ENCODE assay signal across 4 fruit fly cellular contexts in the genomic region with DNA sequence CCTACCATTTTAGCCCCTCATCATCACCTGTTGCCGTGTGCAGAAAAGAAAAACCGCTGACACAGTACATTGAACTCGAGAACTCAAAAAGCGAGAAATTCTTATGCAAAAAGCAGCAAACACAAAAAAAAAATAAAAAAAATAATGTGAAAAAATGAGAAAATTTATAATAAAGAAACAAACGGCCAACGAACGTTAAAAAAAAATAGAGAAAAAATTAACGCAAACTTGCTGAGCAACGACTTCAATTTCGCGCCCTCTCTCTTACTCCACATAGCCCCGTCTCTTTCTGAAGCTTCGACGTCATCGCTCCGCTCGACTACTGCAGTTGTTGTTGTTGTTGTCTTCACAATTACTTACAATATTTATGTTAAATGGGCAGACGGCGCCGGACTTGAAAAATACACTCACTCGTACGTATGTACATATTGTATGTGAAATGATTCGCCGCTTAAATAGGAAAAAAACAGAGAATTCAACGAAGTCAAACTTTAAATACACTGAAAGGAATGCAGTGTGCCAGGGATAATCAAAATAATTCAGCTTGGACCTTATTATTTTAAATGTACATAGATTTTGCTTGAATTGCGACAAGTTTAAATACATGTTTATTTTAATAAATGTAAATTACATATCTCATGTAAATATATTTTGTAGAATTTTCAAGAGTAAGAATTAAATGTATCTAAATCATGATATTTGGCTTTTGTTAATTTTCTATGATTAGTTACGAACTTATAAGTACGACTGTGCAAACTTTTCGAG.
A peak's percentile ranks its signal among the peaks of the same experiment; 100 is the strongest.
TF ChIP-seq lines count a peak whose summit lies in the region.

No protein-coding gene starts in this region.

- TF ChIP-seq CTCF in whole organism, embryonic (GFP tag; optimal IDR thresholded peaks at IDR 0.05; lab: Kevin White, UChicago) = peak; percentile 51

TF ChIP-seq in whole organism, adult, 20 proteins besides CTCF, POLR2A, EP300 and RAD21:
- TF ChIP-seq CG7101 (tag; optimal IDR thresholded peaks at IDR 0.05; lab: Kevin White, UChicago) (no peak), CG14711 (tag; optimal IDR thresholded peaks at IDR 0.05; lab: Kevin White, UChicago) (no peak), cic (GFP tag; optimal IDR thresholded peaks at IDR 0.05; lab: Kevin White, UChicago) (no peak), CG7045 (GFP tag; optimal IDR thresholded peaks at IDR 0.05; lab: Kevin White, UChicago) (no peak), tj (GFP tag; optimal IDR thresholded peaks at IDR 0.05; lab: Kevin White, UChicago) (peak; percentile 97), ovo (GFP tag; optimal IDR thresholded peaks at IDR 0.05; lab: Kevin White, UChicago) (no peak)

TF ChIP-seq in whole organism, embryonic, 481 proteins besides CTCF, POLR2A, EP300 and RAD21 (continues in another document):
- TF ChIP-seq CG8359 (GFP tag; optimal IDR thresholded peaks at IDR 0.05; lab: Kevin White, UChicago; ENCODE audit: borderline replicate concordance) (no peak), CG17361 (GFP tag; IDR thresholded peaks at IDR 0.05; lab: Robert Waterston, UW) (0 out of 3 replicates have a peak, but pooled peaks have one; percentile 25), CG8281 (tag; optimal IDR thresholded peaks at IDR 0.05; lab: Kevin White, UChicago) (no peak), CG10462 (GFP tag; optimal IDR thresholded peaks at IDR 0.05; lab: Kevin White, UChicago) (no peak), scrt (GFP tag; optimal IDR thresholded peaks at IDR 0.05; lab: Kevin White, UChicago) (no peak), CG4360 (GFP tag; IDR thresholded peaks at IDR 0.05; lab: Robert Waterston, UW) (peak; percentile 65), CG11504 (tag; optimal IDR thresholded peaks at IDR 0.05; lab: Kevin White, UChicago) (peak; percentile 7), CG2678 (tag; optimal IDR thresholded peaks at IDR 0.05; lab: Kevin White, UChicago) (peak; percentile 7), lov (optimal IDR thresholded peaks at IDR 0.05; lab: Kevin White, UChicago) (no peak), lov (GFP tag; IDR thresholded peaks at IDR 0.05; lab: Robert Waterston, UW) (0 out of 3 replicates have a peak, but pooled peaks have one; percentile 5), phol (tag; optimal IDR thresholded peaks at IDR 0.05; lab: Kevin White, UChicago) (peak; percentile 1), CG6654 (GFP tag; optimal IDR thresholded peaks at IDR 0.05; lab: Kevin White, UChicago) (no peak), CG10979 (tag; optimal IDR thresholded peaks at IDR 0.05; lab: Kevin White, UChicago) (peak; percentile 22), Med (GFP tag; lab: Kevin White, UChicago) (peak; percentile 64), ara (GFP tag; IDR thresholded peaks at IDR 0.05; lab: Robert Waterston, UW) (no peak), CG10267 (tag; optimal IDR thresholded peaks at IDR 0.05; lab: Kevin White, UChicago) (no peak), CG14710 (tag; optimal IDR thresholded peaks at IDR 0.05; lab: Kevin White, UChicago) (no peak), ken (GFP tag; IDR thresholded peaks at IDR 0.05; lab: Robert Waterston, UW) (no peak), CG30403 (GFP tag; optimal IDR thresholded peaks at IDR 0.05; lab: Kevin White, UChicago) (no peak), CG18262 (tag; optimal IDR thresholded peaks at IDR 0.05; lab: Kevin White, UChicago) (peak; percentile 27), CG8290 (GFP tag; optimal IDR thresholded peaks at IDR 0.05; lab: Kevin White, UChicago) (no peak), CG8290 (tag; optimal IDR thresholded peaks at IDR 0.05; lab: Kevin White, UChicago) (no peak), dm (GFP tag; optimal IDR thresholded peaks at IDR 0.05; lab: Kevin White, UChicago) (no peak), CG34422 (GFP tag; IDR thresholded peaks at IDR 0.05; lab: Robert Waterston, UW) (no peak), sens (GFP tag; lab: Kevin White, UChicago) (peak; percentile 52), bsh (GFP tag; optimal IDR thresholded peaks at IDR 0.05; lab: Kevin White, UChicago) (peak in 1 of 2 experiments; percentile 24)

TF ChIP-seq in whole organism, prepupa, 60 proteins besides CTCF, POLR2A, EP300 and RAD21:
- TF ChIP-seq ss (GFP tag; optimal IDR thresholded peaks at IDR 0.05; lab: Kevin White, UChicago) (no peak), CG8319 (GFP tag; optimal IDR thresholded peaks at IDR 0.05; lab: Kevin White, UChicago) (no peak), CG4318 (GFP tag; optimal IDR thresholded peaks at IDR 0.05; lab: Kevin White, UChicago) (peak; percentile 46), CG15336 (GFP tag; IDR thresholded peaks at IDR 0.05; lab: Robert Waterston, UW) (peak; percentile 29; the same call in 1 of the 2 replicates), achi (GFP tag; optimal IDR thresholded peaks at IDR 0.05; lab: Kevin White, UChicago) (peak; percentile 36), CG32006 (GFP tag; optimal IDR thresholded peaks at IDR 0.05; lab: Kevin White, UChicago) (peak; percentile 68), CG11294 (GFP tag; IDR thresholded peaks at IDR 0.05; lab: Robert Waterston, UW) (no peak), CG3032 (tag; optimal IDR thresholded peaks at IDR 0.05; lab: Kevin White, UChicago) (peak; percentile 3), pdm3 (GFP tag; optimal IDR thresholded peaks at IDR 0.05; lab: Kevin White, UChicago) (peak; percentile 28), CG10631 (GFP tag; optimal IDR thresholded peaks at IDR 0.05; lab: Kevin White, UChicago) (peak; percentile 33), CG8119 (GFP tag; IDR thresholded peaks at IDR 0.05; lab: Robert Waterston, UW) (peak; percentile 56; the same call in 1 of the 3 replicates), Gug (GFP tag; IDR thresholded peaks at IDR 0.05; lab: Robert Waterston, UW) (0 out of 2 replicates have a peak, but pooled peaks have one; percentile 19), CG6276 (GFP tag; optimal IDR thresholded peaks at IDR 0.05; lab: Kevin White, UChicago) (peak; percentile 58), Eip78C (GFP tag; lab: Kevin White, UChicago) (no peak), Ets96B (tag; optimal IDR thresholded peaks at IDR 0.05; lab: Kevin White, UChicago) (peak; percentile 18), eg (GFP tag; IDR thresholded peaks at IDR 0.05; lab: Robert Waterston, UW) (no peak), salr (GFP tag; optimal IDR thresholded peaks at IDR 0.05; lab: Kevin White, UChicago) (peak in 1 of 2 experiments; percentile 35), Lpt (GFP tag; optimal IDR thresholded peaks at IDR 0.05; lab: Kevin White, UChicago) (peak; percentile 4), Blimp-1 (GFP tag; optimal IDR thresholded peaks at IDR 0.05; lab: Kevin White, UChicago) (no peak), Hr4 (GFP tag; optimal IDR thresholded peaks at IDR 0.05; lab: Kevin White, UChicago) (peak; percentile 52)
TF ChIP-seq in whole organism, prepupa: peak in this region for 14.

TF ChIP-seq in whole organism, pupa, 21 proteins besides CTCF, POLR2A, EP300 and RAD21:
- peak; percentile 34 for TF ChIP-seq CG8159 (tag; optimal IDR thresholded peaks at IDR 0.05; lab: Kevin White, UChicago)
- TF ChIP-seq D1 (tag; optimal IDR thresholded peaks at IDR 0.05; lab: Kevin White, UChicago) = no peak
- no peak for TF ChIP-seq rn (GFP tag; IDR thresholded peaks at IDR 0.05; lab: Robert Waterston, UW)
- no peak for TF ChIP-seq CG12605 (GFP tag; IDR thresholded peaks at IDR 0.05; lab: Robert Waterston, UW)
- TF ChIP-seq CG15710 (tag; optimal IDR thresholded peaks at IDR 0.05; lab: Kevin White, UChicago) = peak; percentile 17
- TF ChIP-seq gl (tag; optimal IDR thresholded peaks at IDR 0.05; lab: Kevin White, UChicago) = no peak
- TF ChIP-seq fd96Ca (GFP tag; IDR thresholded peaks at IDR 0.05; lab: Robert Waterston, UW) = no peak
- peak; percentile 10 for TF ChIP-seq CG9948 (tag; optimal IDR thresholded peaks at IDR 0.05; lab: Kevin White, UChicago)
- TF ChIP-seq CG4496 (GFP tag; IDR thresholded peaks at IDR 0.05; lab: Robert Waterston, UW) = no peak
- TF ChIP-seq CG32121 (GFP tag; IDR thresholded peaks at IDR 0.05; lab: Robert Waterston, UW) = no peak
- peak; percentile 44 for TF ChIP-seq CG8301 (tag; optimal IDR thresholded peaks at IDR 0.05; lab: Kevin White, UChicago)
- TF ChIP-seq CG34367 (tag; optimal IDR thresholded peaks at IDR 0.05; lab: Kevin White, UChicago) = no peak
- no peak for TF ChIP-seq CG13204 (GFP tag; optimal IDR thresholded peaks at IDR 0.05; lab: Kevin White, UChicago)
- TF ChIP-seq Snoo (tag; optimal IDR thresholded peaks at IDR 0.05; lab: Kevin White, UChicago) = no peak
- no peak; the same call in 1 of the 2 replicates for TF ChIP-seq Ets98B (GFP tag; IDR thresholded peaks at IDR 0.05; lab: Robert Waterston, UW)
- no peak for TF ChIP-seq EcR (GFP tag; optimal IDR thresholded peaks at IDR 0.05; lab: Kevin White, UChicago)
- TF ChIP-seq CG14655 (GFP tag; optimal IDR thresholded peaks at IDR 0.05; lab: Kevin White, UChicago) = peak; percentile 59
- no peak for TF ChIP-seq CG10348 (GFP tag; IDR thresholded peaks at IDR 0.05; lab: Robert Waterston, UW)
- no peak for TF ChIP-seq Pif1A (GFP tag; optimal IDR thresholded peaks at IDR 0.05; lab: Kevin White, UChicago)
- no peak for TF ChIP-seq CG17806 (tag; optimal IDR thresholded peaks at IDR 0.05; lab: Kevin White, UChicago)
- no peak for TF ChIP-seq Pif1B (GFP tag; optimal IDR thresholded peaks at IDR 0.05; lab: Kevin White, UChicago)
